Worm (Caenorhabditis elegans) whole organism, L2 larva: ENCODE data around the gene F23F1.5.

Experiments used
- R02D3.7 ChIP-seq: fragments of 150-350 bp; optimal IDR thresholded peaks from 2 replicates; lab custom pipeline; 2014; ENCODE audit warnings: missing biosample characterization, missing genetic modification characterization
- Y55F3AM.14 ChIP-seq: fragments of 200-800 bp; sonication (Bioruptor generic); optimal IDR thresholded peaks from 2 replicates; lab custom pipeline; 2018; ENCODE audit warnings: mild to moderate bottlenecking, missing genetic modification characterization, missing compliant biosample characterization
- aly-2 ChIP-seq: fragments of 150-350 bp; optimal IDR thresholded peaks from 2 replicates; lab custom pipeline; 2014; ENCODE audit warnings: missing biosample characterization, missing genetic modification characterization
- nhr-77 ChIP-seq: fragments of 150-350 bp; optimal IDR thresholded peaks from 2 replicates; lab custom pipeline; 2014; ENCODE audit warnings: missing biosample characterization, missing genetic modification characterization
- snpc-4 ChIP-seq: fragments of 150-350 bp; optimal IDR thresholded peaks from 2 replicates; lab custom pipeline; 2014; ENCODE audit warnings: missing biosample characterization, missing genetic modification characterization
- unc-39 ChIP-seq: fragments of 150-350 bp; optimal IDR thresholded peaks from 2 replicates; lab custom pipeline; 2014; ENCODE audit warnings: missing biosample characterization, missing genetic modification characterization
- zag-1 ChIP-seq: fragments of 150-350 bp; optimal IDR thresholded peaks from 2 replicates; lab custom pipeline; 2014; ENCODE audit warnings: missing biosample characterization, missing genetic modification characterization

DNA sequence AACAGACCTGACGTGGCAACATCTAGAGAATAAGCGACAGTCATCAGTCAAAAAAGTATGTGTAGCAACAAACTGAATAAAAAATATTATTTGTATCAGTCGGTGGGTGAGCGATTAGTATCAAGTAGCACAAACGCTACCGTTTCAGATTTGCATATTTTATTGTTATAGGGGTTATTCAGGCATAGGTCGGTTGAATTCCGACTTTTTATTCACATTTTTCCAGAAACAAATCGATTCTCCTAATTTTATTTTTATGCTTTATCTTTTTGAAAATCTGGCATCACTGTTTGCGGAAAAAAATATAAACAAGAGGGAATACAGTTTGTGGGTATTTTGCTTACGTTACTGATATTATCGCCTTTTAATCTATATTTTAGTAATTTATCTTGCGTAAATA lies 19.6 kb downstream of the F23F1.5 start, which contains the start of gene best-4:
- no peak for TF ChIP-seq zag-1 (tag; lab: Kevin White, UChicago)
- TF ChIP-seq unc-39 = no peak
- TF ChIP-seq aly-2 (tag; lab: Kevin White, UChicago) = no peak
- no peak for TF ChIP-seq snpc-4 (tag; lab: Kevin White, UChicago)
- TF ChIP-seq R02D3.7 (tag; lab: Kevin White, UChicago) = no peak
- no peak for TF ChIP-seq nhr-77 (tag; lab: Kevin White, UChicago)
- TF ChIP-seq Y55F3AM.14 (GFP tag; lab: Kevin White, UChicago) = no peak
